Fruit fly (Drosophila melanogaster) whole organism, embryonic: Measurements from ENCODE around the gene CG34031.

Source experiments
- Atf-2 ChIP-seq: fragments of 200-800 bp; sonication (Bioruptor generic); optimal IDR thresholded peaks from 2 replicates; lab custom pipeline; 2016; ENCODE audit warnings: missing biosample characterization, missing genetic modification characterization
- CG1024 ChIP-seq: fragments of 200-800 bp; sonication (Bioruptor generic); IDR thresholded peaks from 2 replicates; pipeline ENCODE4 v1.3.6; 2022; ENCODE audit warnings: missing biosample characterization, missing genetic modification characterization
- CG11247 ChIP-seq: fragments of 200-800 bp; sonication (Bioruptor generic); IDR thresholded peaks from 2 replicates; pipeline ENCODE4 v1.3.6; 2022; ENCODE audit warnings: missing biosample characterization, missing genetic modification characterization
- CG11723 ChIP-seq: fragments of 200-800 bp; sonication (Bioruptor generic); optimal IDR thresholded peaks from 2 replicates; lab custom pipeline; 2017; ENCODE audit warnings: missing biosample characterization, mild to moderate bottlenecking, missing genetic modification characterization
- CG14441 ChIP-seq: fragments of 200-800 bp; sonication (Bioruptor generic); IDR thresholded peaks from 2 replicates; pipeline ENCODE4 v1.3.6; 2022; ENCODE audit warnings: missing biosample characterization, missing genetic modification characterization
- CG15601 ChIP-seq: fragments of 200-800 bp; sonication (Bioruptor generic); optimal IDR thresholded peaks from 3 replicates; lab custom pipeline; 2019; ENCODE audit warnings: missing biosample characterization, mild to moderate bottlenecking, missing genetic modification characterization, moderate library complexity
- CG17361 ChIP-seq: fragments of 200-800 bp; sonication (Bioruptor generic); IDR thresholded peaks from 3 replicates; pipeline ENCODE4 v1.3.6; 2022; ENCODE audit warnings: missing biosample characterization, missing genetic modification characterization
- CG17568 ChIP-seq: fragments of 200-800 bp; sonication (Bioruptor generic); optimal IDR thresholded peaks from 2 replicates; lab custom pipeline; 2018; ENCODE audit warnings: missing biosample characterization, mild to moderate bottlenecking, missing genetic modification characterization, moderate library complexity
- CG30020 ChIP-seq: fragments of 200-800 bp; optimal IDR thresholded peaks from 2 replicates; lab custom pipeline; 2019; ENCODE audit warnings: missing biosample characterization, mild to moderate bottlenecking, missing genetic modification characterization, moderate library complexity
- CG3726 ChIP-seq: fragments of 200-800 bp; sonication (Bioruptor generic); IDR thresholded peaks from 3 replicates; pipeline ENCODE4, ENCODE4 v1.3.6; 2022; ENCODE audit warnings: missing biosample characterization, missing genetic modification characterization
- CG3838 ChIP-seq: fragments of 200-800 bp; sonication (Bioruptor generic); optimal IDR thresholded peaks from 3 replicates; lab custom pipeline; 2016; ENCODE audit warnings: missing biosample characterization, missing genetic modification characterization
- CG3995 ChIP-seq: fragments of 200-800 bp; sonication (Bioruptor generic); optimal IDR thresholded peaks from 3 replicates; lab custom pipeline; 2016; ENCODE audit warnings: missing biosample characterization, missing genetic modification characterization
- CG42726 ChIP-seq: fragments of 200-800 bp; sonication (Bioruptor generic); IDR thresholded peaks from 2 replicates; pipeline ENCODE4 v1.3.6; 2022; ENCODE audit warnings: missing biosample characterization, missing genetic modification characterization; ENCODE audit not compliant: partially characterized antibody
- CG43689 ChIP-seq: fragments of 200-800 bp; sonication (Bioruptor generic); IDR thresholded peaks from 2 replicates; pipeline ENCODE4 v1.3.6; 2022; ENCODE audit warnings: missing biosample characterization, missing genetic modification characterization
- CG6272 ChIP-seq: fragments of 200-800 bp; sonication (Bioruptor generic); IDR thresholded peaks from 2 replicates; pipeline ENCODE4 v1.3.6; 2022; ENCODE audit warnings: missing biosample characterization, missing genetic modification characterization
- CG6813 ChIP-seq: fragments of 200-800 bp; sonication (Bioruptor generic); optimal IDR thresholded peaks from 2 replicates; lab custom pipeline; 2017; ENCODE audit warnings: missing biosample characterization, missing genetic modification characterization, mild to moderate bottlenecking, moderate library complexity, missing genetic modification reagents
- CG7556 ChIP-seq: fragments of 200-800 bp; sonication (Bioruptor generic); optimal IDR thresholded peaks from 2 replicates; lab custom pipeline; 2017; ENCODE audit warnings: missing biosample characterization, mild to moderate bottlenecking, missing genetic modification characterization
- CG7745 ChIP-seq: fragments of 200-800 bp; sonication (Bioruptor generic); optimal IDR thresholded peaks from 2 replicates; lab custom pipeline; 2018; ENCODE audit warnings: missing biosample characterization, mild to moderate bottlenecking, missing genetic modification characterization, moderate library complexity
- CG7786 ChIP-seq: fragments of 200-800 bp; sonication (Bioruptor generic); optimal IDR thresholded peaks from 2 replicates; lab custom pipeline; 2016; ENCODE audit warnings: missing biosample characterization, missing genetic modification characterization
- CG7839 ChIP-seq: fragments of 200-800 bp; sonication (Bioruptor generic); optimal IDR thresholded peaks from 3 replicates; lab custom pipeline; 2018; ENCODE audit warnings: missing biosample characterization, mild to moderate bottlenecking, missing genetic modification characterization, moderate library complexity
- CG8089 ChIP-seq: fragments of 200-800 bp; sonication (Bioruptor generic); optimal IDR thresholded peaks from 3 replicates; lab custom pipeline; 2016; ENCODE audit warnings: missing biosample characterization, missing genetic modification characterization
- Dip3 ChIP-seq: fragments of 200-800 bp; sonication (Bioruptor generic); optimal IDR thresholded peaks from 3 replicates; lab custom pipeline; 2016; ENCODE audit warnings: missing biosample characterization, missing genetic modification characterization
- Elba2 ChIP-seq: fragments of 200-800 bp; sonication (Bioruptor generic); optimal IDR thresholded peaks from 3 replicates; lab custom pipeline; 2016; ENCODE audit warnings: missing biosample characterization, missing genetic modification characterization
- Hr39 ChIP-seq: fragments of >200 bp; optimal IDR thresholded peaks from 2 replicates; lab custom pipeline; 2017
- Lim3 ChIP-seq: fragments of 200-800 bp; sonication (Bioruptor generic); IDR thresholded peaks from 2 replicates; pipeline ENCODE4 v1.3.6; 2022; ENCODE audit warnings: missing biosample characterization, missing genetic modification characterization
- Max ChIP-seq: fragments of 200-800 bp; sonication (Bioruptor generic); optimal IDR thresholded peaks from 2 replicates; lab custom pipeline; 2016; ENCODE audit warnings: missing biosample characterization, mild to moderate bottlenecking, missing genetic modification characterization
- Oaz ChIP-seq: fragments of 200-800 bp; sonication (Bioruptor generic); IDR thresholded peaks from 2 replicates; pipeline ENCODE4 v1.3.6; 2022; ENCODE audit warnings: missing biosample characterization, missing genetic modification characterization
- Opbp ChIP-seq: fragments of 200-800 bp; sonication (Bioruptor generic); IDR thresholded peaks from 3 replicates; pipeline ENCODE4 v1.3.6; 2022; ENCODE audit warnings: missing biosample characterization, missing genetic modification characterization; ENCODE audit not compliant: partially characterized antibody
- Ravus ChIP-seq: fragments of 200-800 bp; sonication (Bioruptor generic); IDR thresholded peaks from 2 replicates; pipeline ENCODE4 v1.3.6; 2022; ENCODE audit warnings: missing biosample characterization, missing genetic modification characterization
- Sry-β ChIP-seq: fragments of 200-800 bp; sonication (Bioruptor generic); optimal IDR thresholded peaks from 2 replicates; lab custom pipeline; 2018; ENCODE audit warnings: missing biosample characterization, mild to moderate bottlenecking, missing genetic modification characterization, moderate library complexity
- abd-A ChIP-seq: fragments of 200-800 bp; sonication (Bioruptor generic); optimal IDR thresholded peaks from 3 replicates; lab custom pipeline; 2019; ENCODE audit warnings: missing biosample characterization, mild to moderate bottlenecking, missing genetic modification characterization, moderate library complexity
- amos ChIP-seq: fragments of 200-800 bp; sonication (Bioruptor generic); IDR thresholded peaks from 2 replicates; pipeline ENCODE4 v1.3.6; 2022; ENCODE audit warnings: missing biosample characterization, missing genetic modification characterization; ENCODE audit not compliant: partially characterized antibody
- ase ChIP-seq: fragments of 200-800 bp; sonication (Bioruptor generic); IDR thresholded peaks from 3 replicates; pipeline ENCODE4 v1.3.6; 2022; ENCODE audit warnings: missing biosample characterization, missing genetic modification characterization
- ato ChIP-seq: fragments of 200-800 bp; sonication (Bioruptor generic); IDR thresholded peaks from 2 replicates; pipeline ENCODE4 v1.3.6; 2022; ENCODE audit warnings: missing biosample characterization, missing genetic modification characterization; ENCODE audit not compliant: partially characterized antibody
- bbx ChIP-seq: fragments of 200-800 bp; sonication (Bioruptor generic); IDR thresholded peaks from 2 replicates; pipeline ENCODE4 v1.3.6; 2022; ENCODE audit warnings: missing biosample characterization, missing genetic modification characterization; ENCODE audit not compliant: partially characterized antibody
- ems ChIP-seq: fragments of 200-800 bp; sonication (Bioruptor generic); optimal IDR thresholded peaks from 3 replicates; lab custom pipeline; 2016; ENCODE audit warnings: missing biosample characterization, missing genetic modification characterization
- eve ChIP-seq, 2 experiments: fragments of >200 bp; optimal IDR thresholded peaks; 2 replicates each; lab custom pipeline; 2017; ENCODE audit warnings: missing biosample characterization in 2 of 2, missing genetic modification characterization in 2 of 2
- exex ChIP-seq: fragments of 200-800 bp; sonication (Bioruptor generic); optimal IDR thresholded peaks from 4 replicates; lab custom pipeline; 2018; ENCODE audit warnings: missing biosample characterization, mild to moderate bottlenecking, missing genetic modification characterization, moderate library complexity
- grau ChIP-seq: fragments of 200-800 bp; optimal IDR thresholded peaks from 3 replicates; lab custom pipeline; 2019; ENCODE audit warnings: missing biosample characterization, mild to moderate bottlenecking, missing genetic modification characterization, moderate library complexity
- her ChIP-seq: fragments of 200-800 bp; sonication (Bioruptor generic); optimal IDR thresholded peaks from 2 replicates; lab custom pipeline; 2016; ENCODE audit warnings: missing biosample characterization, missing genetic modification characterization
- inv ChIP-seq: fragments of 200-800 bp; sonication (Bioruptor generic); IDR thresholded peaks from 2 replicates; pipeline ENCODE4 v1.3.6; 2022; ENCODE audit warnings: missing biosample characterization, missing genetic modification characterization; ENCODE audit not compliant: partially characterized antibody
- jumu ChIP-seq: fragments of 200-800 bp; sonication (Bioruptor generic); optimal IDR thresholded peaks from 3 replicates; lab custom pipeline; 2016; ENCODE audit warnings: missing biosample characterization, missing genetic modification characterization
- pzg ChIP-seq: fragments of 200-800 bp; sonication (Bioruptor generic); optimal IDR thresholded peaks from 3 replicates; lab custom pipeline; 2018; ENCODE audit warnings: missing biosample characterization, mild to moderate bottlenecking, missing genetic modification characterization, moderate library complexity
- run ChIP-seq: fragments of 200-800 bp; sonication (Bioruptor generic); optimal IDR thresholded peaks from 3 replicates; lab custom pipeline; 2018; ENCODE audit warnings: missing biosample characterization, mild to moderate bottlenecking, missing genetic modification characterization
- sob ChIP-seq: fragments of 200-800 bp; sonication (Bioruptor generic); IDR thresholded peaks from 2 replicates; pipeline ENCODE4 v1.3.6; 2022; ENCODE audit warnings: missing biosample characterization, missing genetic modification characterization
- sqz ChIP-seq: fragments of 200-800 bp; sonication (Bioruptor generic); optimal IDR thresholded peaks from 3 replicates; lab custom pipeline; 2018; ENCODE audit warnings: missing biosample characterization, mild to moderate bottlenecking, missing genetic modification characterization
- ssp ChIP-seq: fragments of 200-800 bp; sonication (Bioruptor generic); IDR thresholded peaks from 2 replicates; pipeline ENCODE4 v1.3.6; 2022; ENCODE audit warnings: missing biosample characterization, missing genetic modification characterization
- sug ChIP-seq: fragments of 200-800 bp; optimal IDR thresholded peaks from 2 replicates; lab custom pipeline; 2019; ENCODE audit warnings: missing biosample characterization, mild to moderate bottlenecking, missing genetic modification characterization, moderate library complexity
- tap ChIP-seq: fragments of 200-800 bp; optimal IDR thresholded peaks from 3 replicates; lab custom pipeline; 2019; ENCODE audit warnings: missing biosample characterization, mild to moderate bottlenecking, missing genetic modification characterization, moderate library complexity
- trem ChIP-seq: fragments of 200-800 bp; optimal IDR thresholded peaks from 3 replicates; lab custom pipeline; 2019; ENCODE audit warnings: missing biosample characterization, mild to moderate bottlenecking, missing genetic modification characterization, moderate library complexity
- usp ChIP-seq: fragments of >200 bp; optimal IDR thresholded peaks from 2 replicates; lab custom pipeline; 2017; ENCODE audit warnings: missing biosample characterization, missing genetic modification characterization
- vvl ChIP-seq: fragments of 200-800 bp; sonication (Bioruptor generic); IDR thresholded peaks from 2 replicates; pipeline ENCODE4 v1.3.6; 2022; ENCODE audit warnings: missing biosample characterization, missing genetic modification characterization

CG34031 gene

dm6 chr3L:23125736-23126135 lies 48.5 kb upstream of the CG34031 start, which contains the start of gene CG33217 (continued):
- TF ChIP-seq Elba2 (GFP tag; lab: Kevin White, UChicago) = no peak
- peak; percentile 16; the same call in 1 of the 2 replicates for TF ChIP-seq amos (GFP tag; lab: Robert Waterston, UW)
- TF ChIP-seq usp = no peak
- TF ChIP-seq CG14441 (GFP tag; lab: Robert Waterston, UW) = no peak
- TF ChIP-seq Atf-2 (GFP tag; lab: Kevin White, UChicago) = no peak
- TF ChIP-seq CG7839 = peak; percentile 20
- TF ChIP-seq CG1024 (GFP tag; lab: Robert Waterston, UW) = peak; percentile 99
- TF ChIP-seq tap (tag; lab: Kevin White, UChicago) = no peak
- TF ChIP-seq sob (GFP tag; lab: Robert Waterston, UW) = no peak
- no peak for TF ChIP-seq CG7745 (tag; lab: Kevin White, UChicago)
- TF ChIP-seq eve (GFP tag; optimal IDR thresholded peaks at IDR 0.05; lab: Kevin White, UChicago) = no peak
- no peak for TF ChIP-seq CG8089
- no peak for TF ChIP-seq CG6272
- no peak for TF ChIP-seq Oaz (GFP tag; lab: Robert Waterston, UW)
- no peak for TF ChIP-seq CG7556 (GFP tag; lab: Kevin White, UChicago)
- peak; percentile 74 for TF ChIP-seq CG17361 (GFP tag; lab: Robert Waterston, UW)
- peak; percentile 99 for TF ChIP-seq ssp
- no peak for TF ChIP-seq CG15601 (tag; lab: Kevin White, UChicago)
- TF ChIP-seq Opbp = no peak
- TF ChIP-seq run (tag; lab: Kevin White, UChicago) = no peak
- TF ChIP-seq inv (GFP tag; lab: Robert Waterston, UW) = no peak
- TF ChIP-seq ase (GFP tag; lab: Robert Waterston, UW) = no peak
- TF ChIP-seq sug = no peak
- TF ChIP-seq trem (tag; lab: Kevin White, UChicago) = peak; percentile 30
- no peak for TF ChIP-seq CG42726 (GFP tag; lab: Robert Waterston, UW)
- TF ChIP-seq grau = no peak
- TF ChIP-seq Dip3 = no peak
- no peak for TF ChIP-seq exex (tag; lab: Kevin White, UChicago)
- TF ChIP-seq CG11247 (GFP tag; lab: Robert Waterston, UW) = no peak
- TF ChIP-seq CG43689 = no peak
- TF ChIP-seq Lim3 (GFP tag; lab: Robert Waterston, UW) = no peak
- TF ChIP-seq ato (GFP tag; lab: Robert Waterston, UW) = no peak
- TF ChIP-seq pzg (GFP tag; lab: Kevin White, UChicago) = peak; percentile 63
- TF ChIP-seq CG7786 (GFP tag; lab: Kevin White, UChicago) = no peak
- peak; percentile 98 for TF ChIP-seq CG11723
- no peak for TF ChIP-seq CG3838 (GFP tag; lab: Kevin White, UChicago)
- peak; percentile 8 for TF ChIP-seq CG3995 (GFP tag; lab: Kevin White, UChicago)
- TF ChIP-seq Sry-β (GFP tag; lab: Kevin White, UChicago) = no peak
- TF ChIP-seq CG6813 = no peak
- no peak for TF ChIP-seq vvl
- TF ChIP-seq CG30020 (tag; lab: Kevin White, UChicago) = peak; percentile 99
- no peak for TF ChIP-seq CG17568 (GFP tag; lab: Kevin White, UChicago)
- TF ChIP-seq sqz (GFP tag; lab: Kevin White, UChicago) = no peak
- no peak for TF ChIP-seq jumu (GFP tag; lab: Kevin White, UChicago)
- peak; percentile 33 for TF ChIP-seq Max (GFP tag; lab: Kevin White, UChicago)
- TF ChIP-seq abd-A (tag; lab: Kevin White, UChicago) = no peak
- no peak for TF ChIP-seq Ravus (GFP tag; lab: Robert Waterston, UW)
- no peak for TF ChIP-seq CG3726 (GFP tag; lab: Robert Waterston, UW)
- TF ChIP-seq Hr39 = no peak
- TF ChIP-seq ems (GFP tag; lab: Kevin White, UChicago) = no peak
- TF ChIP-seq bbx (GFP tag; lab: Robert Waterston, UW) = no peak
- no peak for TF ChIP-seq her (GFP tag; lab: Kevin White, UChicago)
